Fruit fly (Drosophila melanogaster) whole organism, adult: ENCODE data around the gene CG31089.

Source experiments
- CG11617 ChIP-seq: fragments of 200-800 bp; sonication (Bioruptor generic); optimal IDR thresholded peaks from 2 replicates; lab custom pipeline; 2017; ENCODE audit warnings: mild to moderate bottlenecking, missing biosample characterization, missing genetic modification reagents, missing genetic modification characterization
- CG12768 ChIP-seq: fragments of 200-800 bp; sonication (Bioruptor generic); optimal IDR thresholded peaks from 2 replicates; lab custom pipeline; 2017; ENCODE audit warnings: missing biosample characterization, missing genetic modification characterization, mild to moderate bottlenecking, moderate library complexity, missing genetic modification reagents
- CG14711 ChIP-seq: fragments of 200-800 bp; sonication (Bioruptor generic); optimal IDR thresholded peaks from 2 replicates; lab custom pipeline; 2018; ENCODE audit warnings: missing biosample characterization, mild to moderate bottlenecking, missing genetic modification characterization, moderate library complexity
- CG1620 ChIP-seq: fragments of 200-800 bp; sonication (Bioruptor generic); optimal IDR thresholded peaks from 2 replicates; lab custom pipeline; 2016; ENCODE audit warnings: missing biosample characterization, missing genetic modification characterization
- CG33017 ChIP-seq: fragments of 200-800 bp; sonication (Bioruptor generic); optimal IDR thresholded peaks from 2 replicates; lab custom pipeline; 2018; ENCODE audit warnings: missing biosample characterization, mild to moderate bottlenecking, missing genetic modification characterization, moderate library complexity
- CG5204 ChIP-seq: fragments of 200-800 bp; sonication (Bioruptor generic); optimal IDR thresholded peaks from 2 replicates; lab custom pipeline; 2016; ENCODE audit warnings: missing biosample characterization, missing genetic modification characterization
- CG7045 ChIP-seq: fragments of 200-800 bp; sonication (Bioruptor generic); optimal IDR thresholded peaks from 2 replicates; lab custom pipeline; 2017; ENCODE audit warnings: missing biosample characterization, mild to moderate bottlenecking, missing genetic modification characterization
- CG7101 ChIP-seq: fragments of 200-800 bp; sonication (Bioruptor generic); optimal IDR thresholded peaks from 2 replicates; lab custom pipeline; 2018; ENCODE audit warnings: missing biosample characterization, mild to moderate bottlenecking, missing genetic modification characterization, moderate library complexity
- Clk ChIP-seq: fragments of 200-800 bp; sonication (Bioruptor generic); optimal IDR thresholded peaks from 2 replicates; lab custom pipeline; 2017; ENCODE audit warnings: missing biosample characterization, missing genetic modification characterization
- Crg-1 ChIP-seq: fragments of 200-800 bp; sonication (Bioruptor generic); optimal IDR thresholded peaks from 2 replicates; lab custom pipeline; 2016; ENCODE audit warnings: missing biosample characterization, missing genetic modification characterization
- Hr96 ChIP-seq: fragments of 200-800 bp; sonication (Bioruptor generic); optimal IDR thresholded peaks from 2 replicates; lab custom pipeline; 2016; ENCODE audit warnings: missing biosample characterization, missing genetic modification characterization
- Mnt ChIP-seq: fragments of 200-800 bp; sonication (Bioruptor generic); optimal IDR thresholded peaks from 2 replicates; lab custom pipeline; 2016; ENCODE audit warnings: missing biosample characterization, mild to moderate bottlenecking, missing genetic modification characterization
- bab1 ChIP-seq: fragments of 200-800 bp; sonication (Bioruptor generic); optimal IDR thresholded peaks from 3 replicates; lab custom pipeline; 2019; ENCODE audit warnings: missing biosample characterization, mild to moderate bottlenecking, missing genetic modification characterization, moderate library complexity
- cic ChIP-seq: fragments of 200-800 bp; sonication (Bioruptor generic); optimal IDR thresholded peaks from 2 replicates; lab custom pipeline; 2017; ENCODE audit warnings: missing biosample characterization, mild to moderate bottlenecking, missing genetic modification characterization, moderate library complexity
- cnc ChIP-seq, 2 experiments: fragments of >200 bp; optimal IDR thresholded peaks; 2 replicates each; lab custom pipeline; 2017
- kay ChIP-seq: fragments of 200-800 bp; sonication (Bioruptor generic); peaks from one replicate; lab custom pipeline; 2016; ENCODE audit warnings: missing biosample characterization, missing genetic modification characterization, borderline replicate concordance
- ovo ChIP-seq: fragments of 200-800 bp; sonication (Bioruptor generic); optimal IDR thresholded peaks from 2 replicates; lab custom pipeline; 2016; ENCODE audit warnings: missing biosample characterization, missing genetic modification characterization
- pad ChIP-seq: fragments of 200-800 bp; sonication (Bioruptor generic); optimal IDR thresholded peaks from 3 replicates; lab custom pipeline; 2017; ENCODE audit warnings: missing biosample characterization, missing genetic modification characterization, mild to moderate bottlenecking, moderate library complexity, missing genetic modification reagents
- tj ChIP-seq: fragments of 200-800 bp; sonication (Bioruptor generic); optimal IDR thresholded peaks from 3 replicates; lab custom pipeline; 2017; ENCODE audit warnings: missing biosample characterization, mild to moderate bottlenecking, missing genetic modification characterization, moderate library complexity
- toe ChIP-seq: fragments of 200-800 bp; sonication (Bioruptor generic); optimal IDR thresholded peaks from 2 replicates; lab custom pipeline; 2016; ENCODE audit warnings: missing biosample characterization, missing genetic modification characterization

The CG31089 gene

DNA sequence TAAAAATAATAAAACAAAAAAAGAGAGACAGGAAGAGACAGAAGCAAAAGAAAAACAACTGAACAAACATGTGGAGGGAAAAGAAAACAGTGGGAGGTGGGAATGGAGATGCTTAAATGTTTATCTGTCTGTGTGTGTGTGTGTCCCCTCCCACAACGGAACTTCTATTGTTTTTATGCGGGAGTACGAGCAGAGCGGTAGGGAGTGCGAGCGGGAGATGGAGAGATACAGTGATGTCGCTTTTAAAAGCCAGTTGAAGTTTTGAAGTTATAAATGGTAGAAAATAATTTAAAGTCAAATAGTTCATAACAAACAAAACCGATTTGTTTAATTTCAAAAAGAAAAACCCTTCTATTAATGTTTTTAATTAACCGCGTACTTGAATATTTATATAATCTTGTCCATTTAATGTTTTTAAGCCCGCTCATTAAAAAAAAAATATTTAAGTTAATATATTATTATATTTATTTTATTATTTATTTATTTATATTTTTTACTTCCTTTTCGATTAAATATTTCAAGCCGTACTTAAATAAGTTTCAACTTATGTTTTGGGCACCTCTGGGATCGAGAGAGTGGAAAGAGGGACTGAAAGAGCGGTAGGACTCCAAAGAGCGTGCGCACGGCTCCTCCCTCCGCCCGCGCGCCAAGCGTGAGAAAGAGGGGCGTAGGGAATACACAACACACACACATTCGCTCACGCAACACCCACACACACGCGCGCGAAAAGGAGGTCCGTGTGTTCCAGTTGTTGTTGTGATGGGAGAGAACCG is 22.1 kb upstream of the CG31089 start:
- TF ChIP-seq bab1 (no peak), cnc (optimal IDR thresholded peaks at IDR 0.05; lab: Kevin White, UChicago) (no peak), CG7045 (GFP tag; lab: Kevin White, UChicago) (no peak), kay (GFP tag; lab: Kevin White, UChicago) (no peak), CG12768 (GFP tag; lab: Kevin White, UChicago) (no peak), Crg-1 (no peak), Mnt (GFP tag; lab: Kevin White, UChicago) (no peak), CG14711 (peak; percentile 19), cic (no peak), CG1620 (no peak), tj (GFP tag; lab: Kevin White, UChicago) (no peak), toe (GFP tag; lab: Kevin White, UChicago) (no peak), CG11617 (GFP tag; lab: Kevin White, UChicago) (peak; percentile 5), Hr96 (no peak), Clk (no peak), pad (GFP tag; lab: Kevin White, UChicago) (peak; percentile 62), CG7101 (tag; lab: Kevin White, UChicago) (no peak), CG5204 (GFP tag; lab: Kevin White, UChicago) (no peak), CG33017 (tag; lab: Kevin White, UChicago) (no peak), ovo (GFP tag; lab: Kevin White, UChicago) (peak; percentile 15)

DNA sequence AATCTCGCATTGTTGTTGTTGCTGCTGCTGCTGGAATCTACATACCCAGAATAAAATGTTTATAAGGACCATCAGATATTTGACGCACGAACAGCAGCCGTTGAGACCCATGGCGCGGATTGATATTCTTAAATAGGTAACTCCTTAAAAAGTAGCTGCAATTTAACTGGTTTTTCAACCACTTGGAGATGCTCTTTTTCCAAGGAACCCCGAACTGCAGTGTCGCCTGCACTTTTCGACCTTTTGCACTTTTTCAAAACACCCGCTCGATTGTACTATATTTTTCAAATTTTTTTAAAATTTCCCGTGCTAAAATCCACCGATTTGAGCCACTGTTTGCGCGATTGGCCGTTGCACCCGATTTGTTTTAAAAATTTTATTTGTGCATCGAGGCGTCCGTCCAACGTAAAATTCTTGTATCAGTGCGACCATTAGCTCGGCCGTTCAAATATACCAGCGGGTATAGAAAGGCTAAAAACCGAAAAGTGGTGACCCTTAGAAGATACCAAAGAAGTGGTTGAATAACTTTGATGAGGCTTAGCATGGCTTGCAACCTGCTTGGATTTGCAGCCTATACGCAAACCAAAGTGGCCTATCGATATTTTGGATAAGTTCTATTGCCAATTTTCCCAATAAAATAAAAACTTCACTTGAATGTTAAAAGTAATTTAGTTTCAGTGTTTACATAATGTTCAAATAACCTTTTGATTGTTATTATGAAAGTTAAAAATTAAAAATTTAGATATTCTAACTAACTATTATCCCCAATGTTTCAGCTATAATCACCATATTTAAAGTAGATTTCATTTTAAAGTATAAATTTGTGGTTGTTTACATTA is 21.3 kb upstream of the CG31089 start, which contains the start of gene Tsp96F:
TSS of gene Tsp96F (minus strand) at position 457 of the 839 bp plus-strand sequence.
- no peak for TF ChIP-seq Clk
- TF ChIP-seq bab1 = peak; percentile 0
- TF ChIP-seq toe (GFP tag; lab: Kevin White, UChicago) = no peak
- TF ChIP-seq pad (GFP tag; lab: Kevin White, UChicago) = no peak
- TF ChIP-seq CG14711 = no peak
- TF ChIP-seq kay (GFP tag; lab: Kevin White, UChicago) = no peak

DNA sequence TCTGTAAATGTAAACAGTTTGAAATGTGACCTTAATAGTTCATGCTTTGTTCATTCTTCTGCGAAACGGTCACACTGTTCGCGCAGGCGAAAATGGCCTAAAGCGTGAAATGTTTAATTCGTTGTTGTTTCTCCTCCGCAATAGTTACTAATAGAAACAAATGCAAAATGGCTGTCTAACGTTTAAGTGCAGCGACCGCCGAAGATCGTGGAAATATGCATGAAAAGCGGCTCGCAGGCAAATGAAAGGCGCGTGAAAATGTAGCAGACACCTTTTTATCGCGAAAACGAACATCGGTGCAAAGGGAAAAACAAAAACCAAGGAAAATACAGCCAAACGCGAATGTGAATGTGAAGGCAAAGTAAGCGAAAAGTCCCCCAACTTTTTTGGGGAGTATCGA is 20.5 kb upstream of the CG31089 start, which contains the start of gene SppL:
TSS of gene SppL (plus strand) at position 70 of the 400 bp plus-strand sequence.
- TF ChIP-seq CG12768 (GFP tag; lab: Kevin White, UChicago) = no peak
- TF ChIP-seq ovo (GFP tag; lab: Kevin White, UChicago) = no peak
- no peak for TF ChIP-seq cic

DNA sequence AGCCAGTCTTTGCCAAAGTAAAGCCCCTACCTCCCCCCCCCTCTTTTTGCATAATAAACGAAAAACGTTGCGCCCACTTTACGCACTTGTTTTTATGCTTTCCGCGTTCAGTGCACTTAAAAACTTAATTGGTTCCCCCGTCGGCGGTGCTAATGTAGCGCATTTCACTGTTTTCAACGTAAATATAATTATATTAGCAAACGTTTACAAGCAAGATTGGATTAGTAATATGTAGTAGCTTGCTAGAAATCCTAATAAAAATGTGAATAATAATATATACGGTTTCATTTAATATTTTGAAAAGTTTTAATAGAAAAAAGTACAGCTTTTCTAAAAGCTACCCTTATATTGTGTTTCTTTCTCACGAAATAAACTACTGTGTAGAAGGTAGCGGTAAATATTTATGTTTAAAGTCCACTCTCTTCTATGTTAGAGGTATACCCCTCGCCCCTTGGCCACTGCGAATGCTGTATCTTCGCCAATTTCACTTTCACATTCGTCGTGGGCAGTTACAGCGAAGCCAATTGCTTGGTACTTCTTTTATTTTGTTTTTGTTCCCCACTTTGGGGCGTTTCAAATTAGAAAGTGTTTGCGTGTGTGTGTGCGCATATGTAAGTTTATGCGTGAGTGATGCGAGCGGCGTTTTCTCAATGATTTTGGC is 19.7 kb upstream of the CG31089 start:
- TF ChIP-seq Hr96 (no peak), Clk (no peak), pad (GFP tag; lab: Kevin White, UChicago) (peak; percentile 60), kay (GFP tag; lab: Kevin White, UChicago) (peak; percentile 38)

DNA sequence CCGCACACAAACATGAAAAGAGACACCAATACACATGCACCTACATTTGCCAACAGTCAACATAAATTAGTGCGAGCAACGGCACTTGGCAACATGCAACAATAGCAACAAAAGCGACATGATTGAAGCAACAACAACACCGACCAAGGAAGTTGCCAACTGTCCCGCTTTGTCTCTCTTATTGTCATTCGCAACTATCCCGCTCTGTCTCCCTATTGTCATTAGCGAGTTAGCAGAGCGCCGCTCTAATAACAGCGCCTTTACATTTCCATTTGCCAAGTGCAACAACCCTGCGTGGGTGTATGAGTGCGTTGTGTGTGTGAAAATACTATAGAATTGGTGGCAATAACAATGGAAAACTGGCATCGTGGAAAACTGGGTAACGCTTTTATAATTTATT is 18.6 kb upstream of the CG31089 start:
- TF ChIP-seq Crg-1 (no peak), CG1620 (no peak)

DNA sequence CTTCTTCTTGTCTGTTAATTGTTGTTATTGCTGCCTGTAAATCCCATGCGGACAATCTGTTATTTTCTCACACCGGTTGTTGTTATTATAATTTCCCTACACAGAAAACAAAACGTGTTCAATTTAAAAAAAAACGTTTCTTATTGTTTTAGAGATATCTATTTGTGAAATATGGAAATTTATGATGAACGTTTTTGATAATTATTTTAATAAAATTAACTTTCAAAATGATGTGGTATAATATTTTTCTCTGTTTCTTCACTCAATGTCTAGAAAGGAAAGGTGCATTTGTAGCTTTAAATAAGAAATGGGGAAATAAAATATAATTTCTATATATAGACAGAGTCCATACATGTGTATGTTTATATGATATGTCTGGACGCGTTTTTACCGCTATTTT is 18.1 kb upstream of the CG31089 start:
- TF ChIP-seq CG14711 (peak; percentile 45), CG33017 (tag; lab: Kevin White, UChicago) (peak; percentile 60), kay (GFP tag; lab: Kevin White, UChicago) (no peak)

DNA sequence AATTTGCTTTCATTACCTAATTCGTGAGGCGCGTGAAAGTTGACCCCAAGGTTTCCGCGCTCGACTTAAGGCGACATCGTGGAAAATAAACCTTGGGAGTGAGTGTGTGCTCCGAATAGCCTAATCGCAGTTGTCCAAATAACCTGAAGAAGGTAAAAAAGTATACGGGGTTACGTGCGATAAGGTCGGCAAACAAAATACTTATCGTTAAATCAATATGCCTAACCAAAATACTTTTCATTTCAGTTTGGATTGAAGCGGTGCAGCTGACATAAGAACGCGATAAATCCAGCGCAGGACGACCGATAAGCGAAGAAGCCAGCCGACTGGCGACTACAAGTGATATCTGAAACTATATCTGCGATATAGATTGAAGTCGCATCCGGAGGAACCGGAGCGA is 17.3 kb upstream of the CG31089 start:
- TF ChIP-seq CG12768 (GFP tag; lab: Kevin White, UChicago) = peak; percentile 7
- TF ChIP-seq ovo (GFP tag; lab: Kevin White, UChicago) = no peak
